Fruit fly (Drosophila melanogaster): ENCODE data around the gene TyrRII.

DNA sequence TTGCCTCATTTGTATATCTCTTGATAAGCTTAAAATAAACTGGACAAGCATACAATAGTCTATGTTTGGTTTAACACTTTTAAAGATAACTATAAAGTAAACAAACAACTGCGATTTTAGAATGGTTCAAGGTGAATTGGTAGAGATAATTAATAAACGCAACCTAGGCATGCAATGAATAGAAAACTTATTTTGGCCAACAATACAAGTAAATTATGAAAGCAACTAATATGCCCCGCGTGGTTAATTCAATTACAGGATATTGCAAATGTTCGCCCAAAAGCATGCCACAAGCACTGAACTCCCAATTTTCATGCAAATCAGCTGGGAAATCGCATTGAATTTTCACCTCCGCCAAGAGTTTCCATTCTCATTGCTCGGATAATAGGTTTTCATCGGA lies 47.8 kb downstream of the TyrRII start:
- TF ChIP-seq CG4496 (GFP tag; IDR thresholded peaks at IDR 0.05), result no peak
- no peak for TF ChIP-seq CG8159 (tag; optimal IDR thresholded peaks at IDR 0.05)
- TF ChIP-seq rn (GFP tag; IDR thresholded peaks at IDR 0.05), result no peak
- TF ChIP-seq CG17806 (tag; optimal IDR thresholded peaks at IDR 0.05), result no peak
- TF ChIP-seq D1 (tag; optimal IDR thresholded peaks at IDR 0.05), result no peak
- no peak for TF ChIP-seq Snoo (tag; optimal IDR thresholded peaks at IDR 0.05)

Measured in whole organism, pupa.